Worm (Caenorhabditis elegans) whole organism, L1 larva: ENCODE data around the gene dmd-7.

Experiments
- ama-1 ChIP-seq: fragments of 150-350 bp; optimal IDR thresholded peaks from 2 replicates; lab custom pipeline; 2014
- blmp-1 ChIP-seq: fragments of 150-350 bp; optimal IDR thresholded peaks from 2 replicates; lab custom pipeline; 2014; ENCODE audit warnings: missing biosample characterization, missing genetic modification characterization
- dpl-1 ChIP-seq, 3 experiments: fragments of 150-350 bp in 2 of 3; sonication (generic microtip) in 1 of 3; optimal IDR thresholded peaks; 2 replicates each; lab custom pipeline; 2014 to 2017; ENCODE audit warnings: missing biosample characterization in 3 of 3, missing genetic modification characterization in 3 of 3, missing genetic modification reagents in 3 of 3
- elt-2 ChIP-seq: sonication (generic microtip); optimal IDR thresholded peaks from 2 replicates; lab custom pipeline; 2016; ENCODE audit warnings: missing genetic modification characterization, mild to moderate bottlenecking, inconsistent platforms, missing compliant biosample characterization, missing genetic modification reagents
- ets-5 ChIP-seq: fragments of 200-800 bp; sonication (Bioruptor generic); IDR thresholded peaks from 2 replicates; pipeline ENCODE4 v1.3.6; 2022; ENCODE audit warnings: missing genetic modification characterization, missing compliant biosample characterization
- lin-15B ChIP-seq: fragments of 150-350 bp; sonication (generic microtip); optimal IDR thresholded peaks from 3 replicates; lab custom pipeline; 2014; ENCODE audit warnings: missing biosample characterization, missing genetic modification characterization
- mdl-1 ChIP-seq, 2 experiments: fragments of 150-350 bp; optimal IDR thresholded peaks; 2 replicates each; lab custom pipeline; 2014 to 2017; ENCODE audit warnings: missing biosample characterization in 2 of 2, missing genetic modification characterization in 2 of 2, inconsistent platforms in 1 of 2
- mep-1 ChIP-seq: fragments of 150-350 bp; optimal IDR thresholded peaks from 2 replicates; lab custom pipeline; 2014; ENCODE audit warnings: missing biosample characterization, missing genetic modification characterization
- nhr-76 ChIP-seq: sonication (generic microtip); optimal IDR thresholded peaks from 2 replicates; lab custom pipeline; 2017; ENCODE audit warnings: missing biosample characterization, missing genetic modification characterization
- nhr-90 ChIP-seq: sonication (generic microtip); optimal IDR thresholded peaks from 2 replicates; lab custom pipeline; 2016; ENCODE audit warnings: mild to moderate bottlenecking, missing genetic modification characterization, missing compliant biosample characterization; ENCODE audit not compliant: poor library complexity
- snpc-4 ChIP-seq: fragments of 150-350 bp; optimal IDR thresholded peaks from 2 replicates; lab custom pipeline; 2014; ENCODE audit warnings: missing biosample characterization, missing genetic modification characterization
- tbx-2 ChIP-seq: sonication (generic microtip); optimal IDR thresholded peaks from 2 replicates; lab custom pipeline; 2016; ENCODE audit warnings: missing genetic modification characterization, missing compliant biosample characterization
- unc-62 ChIP-seq: fragments of 150-350 bp; optimal IDR thresholded peaks from 2 replicates; lab custom pipeline; 2014; ENCODE audit warnings: missing biosample characterization, missing genetic modification reagents, missing genetic modification characterization

DNA sequence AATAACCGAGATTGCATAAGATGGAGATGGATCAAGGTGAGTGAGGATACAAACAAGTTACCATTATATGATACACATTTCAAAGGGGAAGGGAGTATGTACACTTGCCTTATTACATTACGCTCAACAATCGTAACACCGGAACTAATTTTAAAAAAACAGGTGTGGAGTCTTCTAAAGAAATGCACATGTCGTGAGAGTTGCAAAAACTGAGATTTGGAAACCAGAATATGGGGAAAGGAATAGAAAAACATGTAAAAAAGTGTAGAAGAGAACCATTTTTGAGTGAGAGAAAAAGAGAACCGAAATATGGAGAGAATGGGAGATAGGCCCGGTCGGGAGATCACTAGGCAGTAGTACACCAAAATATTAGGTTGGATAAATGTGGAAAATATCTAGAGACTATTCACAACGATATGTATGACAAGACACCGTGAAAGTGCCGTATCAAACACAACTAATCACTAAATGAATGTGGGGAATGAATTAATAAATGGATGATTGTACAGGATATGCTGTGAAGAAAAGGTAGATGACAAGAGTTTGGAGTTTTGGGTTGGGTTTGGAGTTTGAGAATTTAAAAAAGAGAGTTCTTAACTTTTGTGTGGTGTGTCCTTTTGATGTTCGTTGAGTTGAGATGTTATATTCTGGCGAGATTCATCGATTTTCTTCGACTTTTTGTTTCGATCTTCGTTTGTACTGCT lies 23.3 kb upstream of the dmd-7 start:
- no peak for TF ChIP-seq elt-2 (tag; lab: Kevin White, UChicago)
- no peak for TF ChIP-seq tbx-2 (tag; lab: Kevin White, UChicago)
- no peak for TF ChIP-seq nhr-90
- TF ChIP-seq ets-5 (GFP tag; lab: Robert Waterston, UW), result no peak
- TF ChIP-seq ama-1, result no peak
- no peak for TF ChIP-seq unc-62 (GFP tag; lab: Kevin White, UChicago)
- TF ChIP-seq mdl-1 (tag; optimal IDR thresholded peaks at IDR 0.05; lab: Kevin White, UChicago), result no peak
- no peak for TF ChIP-seq mep-1
- no peak for TF ChIP-seq lin-15B (tag; lab: Kevin White, UChicago)
- no peak for TF ChIP-seq snpc-4 (tag; lab: Kevin White, UChicago)
- TF ChIP-seq dpl-1 (GFP tag; optimal IDR thresholded peaks at IDR 0.05; lab: Kevin White, UChicago), result no peak
- TF ChIP-seq nhr-76 (tag; lab: Kevin White, UChicago), result no peak
- TF ChIP-seq blmp-1 (tag; lab: Kevin White, UChicago), result no peak
